Worm (Caenorhabditis elegans) whole organism, young adult: Measurements from ENCODE around the gene psd-1.
A peak's percentile ranks its signal among the peaks of the same experiment; 100 is the strongest.

Experiments
- C17E4.6 ChIP-seq: fragments of 200-800 bp; sonication (Bioruptor generic); IDR thresholded peaks from 2 replicates; pipeline ENCODE4 v1.3.6; 2022; ENCODE audit warnings: missing genetic modification reagents, missing genetic modification characterization, missing compliant biosample characterization
- F10E7.11 ChIP-seq: sonication (generic microtip); optimal IDR thresholded peaks from 2 replicates; lab custom pipeline; 2017; ENCODE audit warnings: mild to moderate bottlenecking, missing genetic modification characterization, moderate library complexity, missing compliant biosample characterization
- F22D6.2 ChIP-seq: sonication (generic microtip); optimal IDR thresholded peaks from 2 replicates; lab custom pipeline; 2016; ENCODE audit warnings: mild to moderate bottlenecking, missing genetic modification characterization, missing compliant biosample characterization
- F33H1.4 ChIP-seq: fragments of 200-800 bp; sonication (Bioruptor generic); IDR thresholded peaks from 2 replicates; pipeline ENCODE4 v1.3.6; 2022; ENCODE audit warnings: missing genetic modification reagents, missing genetic modification characterization, missing compliant biosample characterization
- F52B5.7 ChIP-seq: sonication (generic microtip); optimal IDR thresholded peaks from 2 replicates; lab custom pipeline; 2016; ENCODE audit warnings: mild to moderate bottlenecking, missing genetic modification characterization, missing compliant biosample characterization
- F55B11.4 ChIP-seq: sonication (generic microtip); optimal IDR thresholded peaks from 2 replicates; lab custom pipeline; 2016; ENCODE audit warnings: missing compliant biosample characterization, missing genetic modification characterization, borderline replicate concordance; ENCODE audit not compliant: insufficient read depth
- F57C9.4 ChIP-seq: sonication (generic microtip); optimal IDR thresholded peaks from 2 replicates; lab custom pipeline; 2017; ENCODE audit warnings: mild to moderate bottlenecking, missing genetic modification characterization, missing compliant biosample characterization
- K12H6.12 ChIP-seq: fragments of 200-800 bp; sonication (Bioruptor generic); optimal IDR thresholded peaks from 2 replicates; lab custom pipeline; 2018; ENCODE audit warnings: mild to moderate bottlenecking, missing genetic modification characterization, missing compliant biosample characterization
- Y53G8AR.9 ChIP-seq: fragments of 200-800 bp; sonication (Bioruptor generic); conservative IDR thresholded peaks from 2 replicates; pipeline ENCODE4 v1.3.6; 2022; ENCODE audit warnings: missing genetic modification reagents, missing genetic modification characterization, missing compliant biosample characterization
- atf-7 ChIP-seq: sonication (generic microtip); optimal IDR thresholded peaks from 2 replicates; lab custom pipeline; 2017; ENCODE audit warnings: mild to moderate bottlenecking, missing genetic modification characterization, missing compliant biosample characterization
- athp-1 ChIP-seq: sonication (generic microtip); optimal IDR thresholded peaks from 2 replicates; lab custom pipeline; 2017; ENCODE audit warnings: mild to moderate bottlenecking, missing genetic modification characterization, missing compliant biosample characterization
- attf-3 ChIP-seq: fragments of 200-800 bp; sonication (Bioruptor generic); conservative IDR thresholded peaks from 2 replicates; pipeline ENCODE4 v1.3.6; 2022; ENCODE audit warnings: missing genetic modification reagents, missing genetic modification characterization, missing compliant biosample characterization
- attf-5 ChIP-seq: fragments of 200-800 bp; sonication (Bioruptor generic); optimal IDR thresholded peaks from 2 replicates; lab custom pipeline; 2018; ENCODE audit warnings: mild to moderate bottlenecking, missing genetic modification characterization, missing compliant biosample characterization
- ccch-3 ChIP-seq: fragments of 200-800 bp; sonication (Bioruptor generic); optimal IDR thresholded peaks from 2 replicates; lab custom pipeline; 2018; ENCODE audit warnings: mild to moderate bottlenecking, missing genetic modification characterization, missing compliant biosample characterization
- cebp-1 ChIP-seq, 2 experiments: fragments of 200-800 bp in 1 of 2; sonication (Bioruptor generic) in 1 of 2; sonication (generic microtip) in 1 of 2; IDR thresholded peaks in 1 of 2; optimal IDR thresholded peaks in 1 of 2; 2 replicates each; pipeline versions ENCODE4 v1.3.6 to Lab custom; 2017 to 2022; ENCODE audit warnings: missing compliant biosample characterization in 2 of 2, missing genetic modification characterization in 2 of 2, mild to moderate bottlenecking in 1 of 2, missing genetic modification reagents in 1 of 2, moderate library complexity in 1 of 2
- ceh-27 ChIP-seq: fragments of 200-800 bp; sonication (Bioruptor generic); optimal IDR thresholded peaks from 2 replicates; lab custom pipeline; 2018; ENCODE audit warnings: mild to moderate bottlenecking, missing genetic modification characterization, moderate library complexity, missing compliant biosample characterization
- ceh-91 ChIP-seq: fragments of 200-800 bp; sonication (Bioruptor generic); IDR thresholded peaks from 2 replicates; pipeline ENCODE4 v1.3.6; 2022; ENCODE audit warnings: missing genetic modification reagents, missing genetic modification characterization, missing compliant biosample characterization
- chd-7 ChIP-seq: sonication (generic microtip); optimal IDR thresholded peaks from 2 replicates; lab custom pipeline; 2016; ENCODE audit warnings: mild to moderate bottlenecking, missing genetic modification characterization, moderate library complexity, missing compliant biosample characterization
- die-1 ChIP-seq: sonication (generic microtip); optimal IDR thresholded peaks from 2 replicates; lab custom pipeline; 2016; ENCODE audit warnings: missing genotype, mild to moderate bottlenecking, missing genetic modification characterization, missing compliant biosample characterization
- dox-1 ChIP-seq: fragments of 200-800 bp; sonication (Bioruptor generic); IDR thresholded peaks from 2 replicates; pipeline ENCODE4 v1.3.6; 2022; ENCODE audit warnings: missing genetic modification reagents, missing genetic modification characterization, missing compliant biosample characterization
- egrh-3 ChIP-seq: fragments of 200-800 bp; sonication (Bioruptor generic); IDR thresholded peaks from 2 replicates; pipeline ENCODE4 v1.3.6; 2022; ENCODE audit warnings: missing genetic modification reagents, missing genetic modification characterization, missing compliant biosample characterization
- ets-4 ChIP-seq: fragments of 200-800 bp; sonication (Bioruptor generic); optimal IDR thresholded peaks from 2 replicates; lab custom pipeline; 2018; ENCODE audit warnings: mild to moderate bottlenecking, missing genetic modification characterization, missing compliant biosample characterization
- gei-17 ChIP-seq: fragments of 200-800 bp; sonication (Bioruptor generic); optimal IDR thresholded peaks from 2 replicates; lab custom pipeline; 2018; ENCODE audit warnings: mild to moderate bottlenecking, missing genetic modification characterization, missing compliant biosample characterization
- hlh-26 ChIP-seq: fragments of 200-800 bp; sonication (Bioruptor generic); conservative IDR thresholded peaks from 2 replicates; pipeline ENCODE4 v1.3.6; 2022; ENCODE audit warnings: missing genetic modification reagents, missing genetic modification characterization, missing compliant biosample characterization
- hmg-1.2 ChIP-seq: fragments of 200-800 bp; sonication (Bioruptor generic); IDR thresholded peaks from 2 replicates; pipeline ENCODE4 v1.3.6; 2022; ENCODE audit warnings: missing genetic modification reagents, missing genetic modification characterization, missing compliant biosample characterization
- let-526 ChIP-seq: fragments of 200-800 bp; sonication (Bioruptor generic); IDR thresholded peaks from 2 replicates; pipeline ENCODE4 v1.3.6; 2022; ENCODE audit warnings: missing genetic modification reagents, missing genetic modification characterization, missing compliant biosample characterization
- lin-26 ChIP-seq: fragments of 200-800 bp; sonication (Bioruptor generic); IDR thresholded peaks from 2 replicates; pipeline ENCODE4 v1.3.6; 2022; ENCODE audit warnings: missing genetic modification reagents, missing genetic modification characterization, missing compliant biosample characterization
- lin-54 ChIP-seq: fragments of 200-800 bp; sonication (Bioruptor generic); optimal IDR thresholded peaks from 2 replicates; lab custom pipeline; 2018; ENCODE audit warnings: mild to moderate bottlenecking, missing genetic modification characterization, missing compliant biosample characterization
- lir-1 ChIP-seq: fragments of 200-800 bp; sonication (Bioruptor generic); conservative IDR thresholded peaks from 2 replicates; pipeline ENCODE4 v1.3.6; 2022; ENCODE audit warnings: missing genetic modification reagents, missing genetic modification characterization, missing compliant biosample characterization
- madf-6 ChIP-seq: fragments of 200-800 bp; sonication (Bioruptor generic); IDR thresholded peaks from 2 replicates; pipeline ENCODE4 v1.3.6; 2022; ENCODE audit warnings: missing genetic modification reagents, missing genetic modification characterization, missing compliant biosample characterization
- mcd-1 ChIP-seq: fragments of 200-800 bp; sonication (Bioruptor generic); IDR thresholded peaks from 2 replicates; pipeline ENCODE4 v1.3.6; 2022; ENCODE audit warnings: missing genetic modification reagents, missing genetic modification characterization, missing compliant biosample characterization
- mel-28 ChIP-seq: sonication (generic microtip); optimal IDR thresholded peaks from 2 replicates; lab custom pipeline; 2016; ENCODE audit warnings: borderline replicate concordance, mild to moderate bottlenecking, missing genetic modification characterization, missing compliant biosample characterization
- nfyb-1 ChIP-seq: fragments of 200-800 bp; sonication (Bioruptor generic); IDR thresholded peaks from 2 replicates; pipeline ENCODE4 v1.3.6; 2022; ENCODE audit warnings: missing genetic modification reagents, missing genetic modification characterization, missing compliant biosample characterization
- nhr-27 ChIP-seq: fragments of 200-800 bp; sonication (Bioruptor generic); optimal IDR thresholded peaks from 2 replicates; lab custom pipeline; 2018; ENCODE audit warnings: mild to moderate bottlenecking, missing genetic modification characterization, moderate library complexity, missing compliant biosample characterization
- nhr-80 ChIP-seq: sonication (generic microtip); optimal IDR thresholded peaks from 2 replicates; lab custom pipeline; 2016; ENCODE audit warnings: missing genetic modification characterization, missing compliant biosample characterization
- pbrm-1 ChIP-seq: fragments of 200-800 bp; sonication (Bioruptor generic); IDR thresholded peaks from 2 replicates; pipeline ENCODE4 v1.3.6; 2022; ENCODE audit warnings: missing genetic modification reagents, missing genetic modification characterization, missing compliant biosample characterization
- repo-1 ChIP-seq: sonication (generic microtip); optimal IDR thresholded peaks from 2 replicates; lab custom pipeline; 2017; ENCODE audit warnings: mild to moderate bottlenecking, missing genetic modification characterization, missing compliant biosample characterization
- snpc-3.4 ChIP-seq: sonication (generic microtip); optimal IDR thresholded peaks from 2 replicates; lab custom pipeline; 2017; ENCODE audit warnings: missing genetic modification characterization, mild to moderate bottlenecking, missing compliant biosample characterization, antibody characterized with exemption, moderate library complexity, missing genotype, missing genetic modification reagents
- snpc-4 ChIP-seq, 5 experiments: fragments of 150-350 bp in 1 of 5; sonication (generic microtip) in 4 of 5; optimal IDR thresholded peaks; 2 replicates each; lab custom pipeline; 2014 to 2018; ENCODE audit warnings: missing genetic modification characterization in 5 of 5, missing biosample characterization in 3 of 5, antibody characterized with exemption in 2 of 5, mild to moderate bottlenecking in 2 of 5, missing compliant biosample characterization in 2 of 5, missing genotype in 2 of 5, moderate library complexity in 2 of 5, missing genetic modification reagents in 1 of 5
- tbp1 ChIP-seq: fragments of 200-800 bp; sonication (Bioruptor generic); optimal IDR thresholded peaks from 2 replicates; lab custom pipeline; 2018; ENCODE audit warnings: mild to moderate bottlenecking, missing genetic modification characterization, missing compliant biosample characterization
- tlf-1 ChIP-seq: fragments of 200-800 bp; sonication (Bioruptor generic); optimal IDR thresholded peaks from 2 replicates; lab custom pipeline; 2018; ENCODE audit warnings: mild to moderate bottlenecking, missing genetic modification characterization, missing compliant biosample characterization
- zfh-2 ChIP-seq: fragments of 200-800 bp; sonication (Bioruptor generic); conservative IDR thresholded peaks from 2 replicates; pipeline ENCODE4 v1.3.6; 2022; ENCODE audit warnings: missing genetic modification reagents, missing genetic modification characterization, missing compliant biosample characterization
- ztf-26 ChIP-seq: sonication (generic microtip); optimal IDR thresholded peaks from 2 replicates; lab custom pipeline; 2017; ENCODE audit warnings: missing genetic modification characterization, missing compliant biosample characterization

The psd-1 gene

DNA sequence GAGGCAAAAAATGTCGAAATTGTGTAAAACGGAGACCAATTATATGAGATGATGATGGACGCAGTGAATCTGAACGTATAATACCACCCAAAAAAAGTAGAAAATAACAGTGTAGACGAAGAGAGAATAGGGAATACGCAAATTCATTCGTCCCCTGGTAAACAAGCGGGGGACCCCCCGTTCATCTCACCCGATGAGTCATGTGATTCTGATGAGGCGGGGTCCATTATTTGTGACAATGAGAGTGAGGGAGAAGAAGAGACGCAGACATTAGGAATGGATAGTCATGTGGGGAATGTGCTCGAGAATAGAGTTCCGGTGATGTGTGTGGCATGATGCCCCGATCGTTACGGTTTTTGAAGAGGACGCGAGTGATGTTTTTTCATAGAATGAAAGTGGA is 3.1 kb downstream of the psd-1 start:
- TF ChIP-seq ceh-91 (no peak), zfh-2 (GFP tag; lab: Robert Waterston, UW) (no peak; the same call in 1 of the 2 replicates), F55B11.4 (tag; lab: Kevin White, UChicago) (no peak), hlh-26 (GFP tag; lab: Robert Waterston, UW) (no peak), ceh-27 (GFP tag; lab: Kevin White, UChicago) (peak; percentile 37), C17E4.6 (GFP tag; lab: Robert Waterston, UW) (no peak), nhr-27 (tag; lab: Kevin White, UChicago) (no peak), hmg-1.2 (GFP tag; lab: Robert Waterston, UW) (peak; percentile 68), madf-6 (GFP tag; lab: Robert Waterston, UW) (peak; percentile 37; the same call in 1 of the 2 replicates), gei-17 (GFP tag; lab: Kevin White, UChicago) (peak; percentile 18), athp-1 (tag; lab: Kevin White, UChicago) (no peak), tlf-1 (no peak), egrh-3 (GFP tag; lab: Robert Waterston, UW) (no peak), F52B5.7 (no peak), nhr-80 (peak; percentile 27), snpc-4 (GFP tag; optimal IDR thresholded peaks at IDR 0.05; lab: Kevin White, UChicago) (no peak), snpc-4 (tag; optimal IDR thresholded peaks at IDR 0.05; lab: Kevin White, UChicago) (peak in 1 of 4 experiments; percentile 6), Y53G8AR.9 (GFP tag; lab: Robert Waterston, UW) (peak; percentile 30; the same call in 1 of the 2 replicates), chd-7 (tag; lab: Kevin White, UChicago) (peak; percentile 61), mel-28 (tag; lab: Kevin White, UChicago) (no peak), F57C9.4 (tag; lab: Kevin White, UChicago) (no peak), F22D6.2 (tag; lab: Kevin White, UChicago) (no peak), dox-1 (peak; percentile 43; the same call in 1 of the 2 replicates), F10E7.11 (tag; lab: Kevin White, UChicago) (no peak), snpc-3.4 (no peak), repo-1 (no peak), let-526 (GFP tag; lab: Robert Waterston, UW) (0 out of 2 replicates have a peak, but pooled peaks have one; percentile 46), tbp1 (GFP tag; lab: Kevin White, UChicago) (peak; percentile 39), lin-54 (GFP tag; lab: Kevin White, UChicago) (peak; percentile 20), pbrm-1 (GFP tag; lab: Robert Waterston, UW) (0 out of 2 replicates have a peak, but pooled peaks have one; percentile 52), F33H1.4 (GFP tag; lab: Robert Waterston, UW) (0 out of 2 replicates have a peak, but pooled peaks have one; percentile 9), cebp-1 (GFP tag; IDR thresholded peaks at IDR 0.05; lab: Robert Waterston, UW) (no peak; the same call in 1 of the 2 replicates), cebp-1 (tag; optimal IDR thresholded peaks at IDR 0.05; lab: Kevin White, UChicago) (peak; percentile 74), ccch-3 (no peak), K12H6.12 (tag; lab: Kevin White, UChicago) (peak; percentile 60), mcd-1 (GFP tag; lab: Robert Waterston, UW) (peak; percentile 61), die-1 (tag; lab: Kevin White, UChicago) (no peak), nfyb-1 (peak; percentile 68), attf-5 (GFP tag; lab: Kevin White, UChicago) (peak; percentile 74), ets-4 (GFP tag; lab: Kevin White, UChicago) (peak; percentile 18), ztf-26 (tag; lab: Kevin White, UChicago) (no peak), lir-1 (GFP tag; lab: Robert Waterston, UW) (peak; percentile 41; the same call in 1 of the 2 replicates), lin-26 (GFP tag; lab: Robert Waterston, UW) (peak; percentile 46; the same call in 1 of the 2 replicates), atf-7 (tag; lab: Kevin White, UChicago) (peak; percentile 53), attf-3 (0 out of 2 replicates have a peak, but pooled peaks have one; percentile 16)
